Worm (Caenorhabditis elegans) whole organism, L2 larva: ENCODE measurements around the gene T02G5.15.
A peak's percentile ranks its signal among the peaks of the same experiment; 100 is the strongest.

Experiments
- C34F6.9 ChIP-seq: fragments of 150-350 bp; optimal IDR thresholded peaks from 2 replicates; lab custom pipeline; 2014; ENCODE audit warnings: missing biosample characterization, missing genetic modification characterization
- F13H6.1 ChIP-seq: sonication (generic microtip); optimal IDR thresholded peaks from 2 replicates; lab custom pipeline; 2016; ENCODE audit warnings: missing genetic modification characterization, missing compliant biosample characterization
- R02D3.7 ChIP-seq: fragments of 150-350 bp; optimal IDR thresholded peaks from 2 replicates; lab custom pipeline; 2014; ENCODE audit warnings: missing biosample characterization, missing genetic modification characterization
- Y55F3AM.14 ChIP-seq: fragments of 200-800 bp; sonication (Bioruptor generic); optimal IDR thresholded peaks from 2 replicates; lab custom pipeline; 2018; ENCODE audit warnings: mild to moderate bottlenecking, missing genetic modification characterization, missing compliant biosample characterization
- alr-1 ChIP-seq: fragments of 150-350 bp; optimal IDR thresholded peaks from 2 replicates; lab custom pipeline; 2014; ENCODE audit warnings: missing biosample characterization, missing genetic modification characterization
- aly-2 ChIP-seq: fragments of 150-350 bp; optimal IDR thresholded peaks from 2 replicates; lab custom pipeline; 2014; ENCODE audit warnings: missing biosample characterization, missing genetic modification characterization
- blmp-1 ChIP-seq: sonication (generic microtip); optimal IDR thresholded peaks from 2 replicates; lab custom pipeline; 2017; ENCODE audit warnings: missing genetic modification characterization, mild to moderate bottlenecking, missing compliant biosample characterization, antibody characterized with exemption, moderate library complexity; ENCODE audit not compliant: insufficient read depth
- ceh-82 ChIP-seq: fragments of 150-350 bp; optimal IDR thresholded peaks from 2 replicates; lab custom pipeline; 2014; ENCODE audit warnings: missing biosample characterization, missing genetic modification characterization
- crh-2 ChIP-seq: sonication (generic microtip); optimal IDR thresholded peaks from 2 replicates; lab custom pipeline; 2017; ENCODE audit warnings: missing biosample characterization, missing genetic modification characterization
- elt-1 ChIP-seq: fragments of 150-350 bp; optimal IDR thresholded peaks from 2 replicates; lab custom pipeline; 2014; ENCODE audit warnings: missing biosample characterization, missing genetic modification characterization
- elt-3 ChIP-seq: sonication (generic microtip); optimal IDR thresholded peaks from 2 replicates; lab custom pipeline; 2017; ENCODE audit warnings: missing biosample characterization, missing genetic modification characterization
- fos-1 ChIP-seq: fragments of 150-350 bp; optimal IDR thresholded peaks from 2 replicates; lab custom pipeline; 2014; ENCODE audit warnings: missing biosample characterization, missing genetic modification characterization
- gmeb-1 ChIP-seq: fragments of 150-350 bp; optimal IDR thresholded peaks from 2 replicates; lab custom pipeline; 2014; ENCODE audit warnings: missing biosample characterization, missing genetic modification characterization
- lin-11 ChIP-seq: fragments of 150-350 bp; sonication (generic microtip); optimal IDR thresholded peaks from 2 replicates; lab custom pipeline; 2014; ENCODE audit warnings: missing biosample characterization, missing genetic modification characterization, inconsistent platforms, mixed read lengths
- lin-39 ChIP-seq: fragments of 150-350 bp; optimal IDR thresholded peaks from 2 replicates; lab custom pipeline; 2014; ENCODE audit warnings: missing biosample characterization, missing genetic modification reagents, missing genetic modification characterization
- lsy-2 ChIP-seq, 2 experiments: fragments of 150-350 bp in 1 of 2; sonication (generic microtip) in 1 of 2; optimal IDR thresholded peaks; 2 replicates each; lab custom pipeline; 2014 to 2017; ENCODE audit warnings: missing biosample characterization in 2 of 2, missing genetic modification characterization in 2 of 2
- mab-5 ChIP-seq: fragments of 150-350 bp; optimal IDR thresholded peaks from 2 replicates; lab custom pipeline; 2014; ENCODE audit warnings: missing biosample characterization, missing genetic modification characterization
- mbf-1 ChIP-seq: sonication (generic microtip); optimal IDR thresholded peaks from 2 replicates; lab custom pipeline; 2017; ENCODE audit warnings: missing biosample characterization, missing genetic modification characterization
- mdl-1 ChIP-seq, 2 experiments: fragments of 150-350 bp in 1 of 2; sonication (generic microtip) in 1 of 2; optimal IDR thresholded peaks; 2 replicates each; lab custom pipeline; 2017; ENCODE audit warnings: missing biosample characterization in 2 of 2, missing genetic modification characterization in 2 of 2
- nhr-10 ChIP-seq: sonication (generic microtip); optimal IDR thresholded peaks from 2 replicates; lab custom pipeline; 2017; ENCODE audit warnings: missing biosample characterization, missing genetic modification characterization
- nhr-11 ChIP-seq: fragments of 150-350 bp; optimal IDR thresholded peaks from 2 replicates; lab custom pipeline; 2014; ENCODE audit warnings: missing biosample characterization, missing genetic modification characterization
- nhr-12 ChIP-seq: fragments of 150-350 bp; optimal IDR thresholded peaks from 2 replicates; lab custom pipeline; 2014; ENCODE audit warnings: missing biosample characterization, missing genetic modification characterization
- nhr-129 ChIP-seq: fragments of 150-350 bp; optimal IDR thresholded peaks from 2 replicates; lab custom pipeline; 2014; ENCODE audit warnings: missing biosample characterization, missing genetic modification characterization
- nhr-23 ChIP-seq: fragments of 150-350 bp; optimal IDR thresholded peaks from 2 replicates; lab custom pipeline; 2014; ENCODE audit warnings: missing biosample characterization, missing genetic modification reagents, missing genetic modification characterization
- nhr-25 ChIP-seq: fragments of 150-350 bp; sonication (generic microtip); optimal IDR thresholded peaks from 3 replicates; lab custom pipeline; 2014; ENCODE audit warnings: missing biosample characterization, missing genetic modification characterization
- nhr-6 ChIP-seq: fragments of 150-350 bp; optimal IDR thresholded peaks from 2 replicates; lab custom pipeline; 2014; ENCODE audit warnings: missing biosample characterization, missing genetic modification characterization
- nhr-77 ChIP-seq: fragments of 150-350 bp; optimal IDR thresholded peaks from 2 replicates; lab custom pipeline; 2014; ENCODE audit warnings: missing biosample characterization, missing genetic modification characterization
- sem-4 ChIP-seq: fragments of 150-350 bp; optimal IDR thresholded peaks from 2 replicates; lab custom pipeline; 2014; ENCODE audit warnings: missing biosample characterization, missing genetic modification reagents, missing genetic modification characterization
- skn-1 ChIP-seq: sonication (generic microtip); optimal IDR thresholded peaks from 2 replicates; lab custom pipeline; 2017; ENCODE audit warnings: missing biosample characterization, missing genetic modification characterization
- sma-3 ChIP-seq: sonication (generic microtip); optimal IDR thresholded peaks from 2 replicates; lab custom pipeline; 2016; ENCODE audit warnings: missing genetic modification reagents, missing genetic modification characterization, missing compliant biosample characterization
- sma-9 ChIP-seq, 2 experiments: fragments of 150-350 bp in 1 of 2; sonication (generic microtip) in 1 of 2; optimal IDR thresholded peaks; 2 replicates each; lab custom pipeline; 2014 to 2016; ENCODE audit warnings: missing genetic modification characterization in 2 of 2, mild to moderate bottlenecking in 1 of 2, missing biosample characterization in 1 of 2, missing compliant biosample characterization in 1 of 2, missing genetic modification reagents in 1 of 2, moderate library complexity in 1 of 2
- unc-55 ChIP-seq: fragments of 150-350 bp; sonication (generic microtip); optimal IDR thresholded peaks from 3 replicates; lab custom pipeline; 2014; ENCODE audit warnings: missing biosample characterization, missing genetic modification reagents, missing genetic modification characterization
- ztf-1 ChIP-seq: fragments of 200-800 bp; sonication (Bioruptor generic); conservative IDR thresholded peaks from 2 replicates; pipeline ENCODE4 v1.3.6; 2022; ENCODE audit warnings: missing genetic modification characterization, missing compliant biosample characterization

Gene T02G5.15

DNA sequence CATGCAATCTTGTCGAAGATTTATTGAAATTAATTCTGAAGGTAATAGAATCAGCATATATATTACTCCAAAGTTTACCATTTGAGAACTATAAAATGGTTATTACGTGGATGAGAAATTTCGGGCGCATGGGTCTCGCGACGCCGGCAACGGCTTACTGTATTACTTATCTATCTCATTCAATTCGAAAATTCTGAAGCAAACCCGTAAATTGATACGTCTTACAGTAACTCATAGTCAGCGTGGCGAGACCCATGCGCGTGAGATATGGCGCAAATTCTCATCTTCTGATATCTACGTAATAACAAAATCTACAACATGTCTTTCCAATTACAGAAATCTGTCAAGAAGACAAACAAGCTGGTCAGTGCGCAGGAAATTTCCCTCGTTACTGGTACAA is 35.4 kb downstream of the T02G5.15 start:
- TF ChIP-seq elt-1 (tag; lab: Kevin White, UChicago) (no peak), mbf-1 (no peak), gmeb-1 (tag; lab: Kevin White, UChicago) (no peak), ztf-1 (GFP tag; lab: Robert Waterston, UW) (no peak), crh-2 (tag; lab: Kevin White, UChicago) (no peak), nhr-129 (tag; lab: Kevin White, UChicago) (no peak), R02D3.7 (tag; lab: Kevin White, UChicago) (no peak)

DNA sequence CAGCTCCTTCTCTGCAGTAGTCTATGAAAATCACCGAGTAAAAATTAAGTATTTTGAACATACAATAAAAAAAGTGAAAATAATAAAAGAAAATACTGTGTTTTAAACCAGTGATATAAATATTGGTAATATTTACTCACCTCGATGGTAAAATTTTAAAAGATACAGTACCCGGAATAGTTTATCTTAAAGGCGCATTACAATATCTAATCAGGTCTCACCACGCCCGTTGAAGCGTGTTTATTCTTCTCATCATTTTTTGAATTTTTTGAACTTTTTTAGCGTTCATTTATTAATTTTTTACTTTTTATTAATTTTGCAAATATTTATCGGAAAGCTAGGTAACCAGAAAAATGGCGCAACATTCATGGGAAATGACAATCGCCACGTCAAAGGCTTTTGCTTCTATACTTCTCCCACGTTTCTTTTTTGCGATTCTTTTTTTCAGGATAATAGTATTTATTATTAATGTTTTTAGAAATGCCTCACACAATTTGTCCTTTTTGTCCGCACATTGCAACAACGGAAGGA is 37.7 kb downstream of the T02G5.15 start, which contains the start of gene F10E7.2:
TSS of gene F10E7.2 (plus strand) at position 481 of the 531 bp plus-strand sequence.
- TF ChIP-seq nhr-25, result no peak
- no peak for TF ChIP-seq aly-2
- TF ChIP-seq lin-11 (tag; lab: Kevin White, UChicago), result no peak
- no peak for TF ChIP-seq nhr-11 (tag; lab: Kevin White, UChicago)
- TF ChIP-seq mab-5 (tag; lab: Kevin White, UChicago), result no peak
- TF ChIP-seq nhr-6, result no peak
- TF ChIP-seq nhr-12, result no peak
- no peak for TF ChIP-seq nhr-10 (tag; lab: Kevin White, UChicago)
- TF ChIP-seq ceh-82 (tag; lab: Kevin White, UChicago), result no peak
- TF ChIP-seq elt-3, result no peak
- no peak for TF ChIP-seq fos-1 (tag; lab: Kevin White, UChicago)
- TF ChIP-seq sma-3, result no peak
- TF ChIP-seq gmeb-1 (tag; lab: Kevin White, UChicago), result no peak

DNA sequence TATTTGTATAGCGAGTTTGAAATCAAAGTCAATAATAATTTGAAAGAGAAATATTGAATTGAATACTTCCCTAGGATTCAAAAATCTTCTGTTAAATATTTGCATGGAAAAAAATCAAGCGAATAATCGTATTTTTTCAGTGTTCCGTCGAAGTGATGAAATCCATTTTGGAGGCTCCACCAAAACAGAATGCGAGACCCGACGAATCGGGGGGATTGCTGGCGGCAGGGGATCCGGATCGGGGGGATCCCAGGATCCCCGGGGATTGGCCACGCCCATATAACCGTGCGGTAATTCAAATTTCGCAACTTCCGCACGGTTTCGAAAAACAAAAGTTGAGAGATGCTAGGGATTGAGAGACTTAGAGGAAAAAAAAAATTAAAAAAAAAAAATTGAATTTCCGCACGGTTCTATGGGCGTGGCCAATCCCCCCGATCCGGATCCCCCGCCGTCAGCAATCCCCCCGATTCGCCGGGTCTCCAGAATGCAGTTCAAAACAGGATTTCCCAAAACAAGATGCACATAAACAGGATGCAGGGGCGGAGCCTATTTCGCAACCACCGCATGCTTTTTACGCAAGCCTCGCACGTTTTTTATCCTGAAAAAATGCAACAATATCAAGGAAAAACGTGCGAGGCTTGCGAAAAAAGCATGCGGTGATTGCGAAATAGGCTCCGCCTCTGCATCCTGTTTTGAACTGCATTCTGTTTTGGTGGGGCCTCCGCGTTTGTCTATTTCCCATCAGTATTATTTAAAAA is 38.7 kb downstream of the T02G5.15 start, which contains the start of gene F10E7.11:
TSS of gene F10E7.11 (minus strand) at position 232 of the 758 bp plus-strand sequence.
- TF ChIP-seq nhr-129 (tag; lab: Kevin White, UChicago) (no peak), C34F6.9 (tag; lab: Kevin White, UChicago) (peak; percentile 20), lsy-2 (tag; optimal IDR thresholded peaks at IDR 0.05; lab: Kevin White, UChicago) (peak in 1 of 2 experiments; percentile 55), unc-55 (GFP tag; lab: Kevin White, UChicago) (peak; percentile 69), nhr-23 (no peak), lin-39 (tag; lab: Kevin White, UChicago) (no peak), lin-11 (tag; lab: Kevin White, UChicago) (no peak), sma-9 (GFP tag; optimal IDR thresholded peaks at IDR 0.05; lab: Kevin White, UChicago) (peak; percentile 82), sma-9 (tag; optimal IDR thresholded peaks at IDR 0.05; lab: Kevin White, UChicago) (no peak), F13H6.1 (tag; lab: Kevin White, UChicago) (peak; percentile 8)
- TF ChIP-seq, all 48 proteins: peak for 5

DNA sequence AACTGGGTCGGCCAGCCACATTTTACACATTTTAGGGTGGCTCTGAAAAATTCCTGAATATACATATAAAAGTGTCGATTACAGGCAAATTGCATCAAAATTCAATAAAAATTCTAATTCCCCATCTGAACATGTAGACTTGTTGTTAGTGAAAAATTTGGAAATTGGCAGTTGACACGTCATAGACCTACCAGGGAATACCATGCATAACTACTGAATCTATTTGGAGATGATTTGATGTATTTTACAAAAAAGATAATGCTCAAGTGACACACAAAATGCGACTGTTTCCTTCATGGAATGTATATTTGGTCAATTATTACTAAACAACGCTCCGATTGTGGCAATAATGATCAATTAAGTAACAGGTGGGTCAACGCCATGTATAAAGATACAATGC is 42.3 kb downstream of the T02G5.15 start, which contains the start of gene F10E7.1:
TSS of gene F10E7.1 (plus strand) at position 301 of the 400 bp plus-strand sequence.
- TF ChIP-seq R02D3.7 (tag; lab: Kevin White, UChicago), result no peak
- TF ChIP-seq Y55F3AM.14 (GFP tag; lab: Kevin White, UChicago), result no peak
- TF ChIP-seq sem-4 (tag; lab: Kevin White, UChicago), result no peak
- no peak for TF ChIP-seq lsy-2 (tag; optimal IDR thresholded peaks at IDR 0.05; lab: Kevin White, UChicago)
- TF ChIP-seq nhr-77 (tag; lab: Kevin White, UChicago), result no peak
- TF ChIP-seq elt-1 (tag; lab: Kevin White, UChicago), result no peak
- no peak for TF ChIP-seq blmp-1 (tag; lab: Kevin White, UChicago)
- no peak for TF ChIP-seq lin-11 (tag; lab: Kevin White, UChicago)
- TF ChIP-seq nhr-12, result no peak
- no peak for TF ChIP-seq sma-9 (GFP tag; optimal IDR thresholded peaks at IDR 0.05; lab: Kevin White, UChicago)
- TF ChIP-seq sma-9 (tag; optimal IDR thresholded peaks at IDR 0.05; lab: Kevin White, UChicago), result no peak
- no peak for TF ChIP-seq mdl-1 (tag; optimal IDR thresholded peaks at IDR 0.05; lab: Kevin White, UChicago)
- no peak for TF ChIP-seq C34F6.9 (tag; lab: Kevin White, UChicago)
- no peak for TF ChIP-seq alr-1
- TF ChIP-seq nhr-6, result no peak
- no peak for TF ChIP-seq skn-1 (tag; lab: Kevin White, UChicago)
- no peak for TF ChIP-seq ceh-82 (tag; lab: Kevin White, UChicago)
